Worm (Caenorhabditis elegans): ENCODE data around the gene F09C12.2.

The F09C12.2 gene

ce11 chrII:5103189-5103588 is 6.6 kb upstream of the F09C12.2 start:
- no peak for TF ChIP-seq mcd-1 (GFP tag; IDR thresholded peaks at IDR 0.05)
- TF ChIP-seq ceh-100 (GFP tag; IDR thresholded peaks at IDR 0.05), result no peak
- TF ChIP-seq egrh-3 (GFP tag; IDR thresholded peaks at IDR 0.05), result no peak

- no peak for TF ChIP-seq gei-17 (GFP tag; optimal IDR thresholded peaks at IDR 0.05)
- no peak for TF ChIP-seq ceh-100 (GFP tag; IDR thresholded peaks at IDR 0.05)
- TF ChIP-seq D2030.7 (GFP tag; IDR thresholded peaks at IDR 0.05), result no peak
- TF ChIP-seq madf-10 (tag; optimal IDR thresholded peaks at IDR 0.05), result peak; percentile 22
- peak; percentile 93 for TF ChIP-seq nhr-80 (tag; optimal IDR thresholded peaks at IDR 0.05)
- peak; percentile 75 for TF ChIP-seq atf-7 (tag; optimal IDR thresholded peaks at IDR 0.05)
- peak; percentile 44 for TF ChIP-seq unc-62 (GFP tag; optimal IDR thresholded peaks at IDR 0.05)
- peak; percentile 21 to 40 for TF ChIP-seq let-607 (tag; optimal IDR thresholded peaks at IDR 0.05)
- peak; percentile 58 for TF ChIP-seq ztf-22 (GFP tag; optimal IDR thresholded peaks at IDR 0.05)
Measured at ce11 chrII:5103784-5104457, 5.9 kb upstream of the F09C12.2 start, which contains the start of the genes C04G6.11 and mpk-2. TSS of gene C04G6.11 (minus strand) at chrII:5103834. TSS of gene mpk-2 (plus strand) at chrII:5104118.

ce11 chrII:5105020-5105419 is 4.8 kb upstream of the F09C12.2 start:
- TF ChIP-seq egrh-3 (GFP tag; IDR thresholded peaks at IDR 0.05), result peak; percentile 56
- peak; percentile 83; the same call in 1 of the 2 replicates for TF ChIP-seq Y56A3A.18 (GFP tag; IDR thresholded peaks at IDR 0.05)
- no peak for TF ChIP-seq pha-4 (tag; optimal IDR thresholded peaks at IDR 0.05)
- peak; percentile 97 for TF ChIP-seq nhr-90 (tag; optimal IDR thresholded peaks at IDR 0.05)
- TF ChIP-seq egl-44 (GFP tag; IDR thresholded peaks at IDR 0.05), result peak; percentile 90
- TF ChIP-seq chd-7 (tag; optimal IDR thresholded peaks at IDR 0.05), result peak; percentile 91
- peak; percentile 81 for TF ChIP-seq ztf-18 (tag; optimal IDR thresholded peaks at IDR 0.05)
- peak; percentile 54 for TF ChIP-seq F22D6.2 (tag; optimal IDR thresholded peaks at IDR 0.05)
- TF ChIP-seq nhr-27 (tag; optimal IDR thresholded peaks at IDR 0.05), result peak; percentile 58
- peak; percentile 67 for TF ChIP-seq ets-4 (GFP tag; optimal IDR thresholded peaks at IDR 0.05)
- TF ChIP-seq D2030.7 (GFP tag; IDR thresholded peaks at IDR 0.05), result peak; percentile 80
- TF ChIP-seq fkh-3 (tag; optimal IDR thresholded peaks at IDR 0.05), result peak; percentile 85
- peak; percentile 13 for TF ChIP-seq xnd-1 (tag; optimal IDR thresholded peaks at IDR 0.05)
- TF ChIP-seq hmg-20 (GFP tag; IDR thresholded peaks at IDR 0.05), result peak; percentile 64
- peak; percentile 57 for TF ChIP-seq lsl-1 (GFP tag; optimal IDR thresholded peaks at IDR 0.05)
- TF ChIP-seq C06A6.2 (GFP tag; conservative IDR thresholded peaks at IDR 0.05), result 0 out of 2 replicates have a peak, but pooled peaks have one; percentile 56
- TF ChIP-seq let-607 (tag; optimal IDR thresholded peaks at IDR 0.05), result peak; percentile 34 to 68
- no peak for TF ChIP-seq ztf-28 (GFP tag; IDR thresholded peaks at IDR 0.05)
- peak; percentile 82 for TF ChIP-seq rcor-1 (GFP tag; IDR thresholded peaks at IDR 0.05)
- peak; percentile 96 for TF ChIP-seq lin-26 (GFP tag; IDR thresholded peaks at IDR 0.05)
- TF ChIP-seq somi-1 (GFP tag; optimal IDR thresholded peaks at IDR 0.05), result peak; percentile 87
- peak; percentile 75 for TF ChIP-seq nhr-179 (tag; optimal IDR thresholded peaks at IDR 0.05)
- TF ChIP-seq ama-1 (optimal IDR thresholded peaks at IDR 0.05), result no peak
- TF ChIP-seq ama-1 (GFP tag; optimal IDR thresholded peaks at IDR 0.05), result peak; percentile 90 to 94
- TF ChIP-seq nhr-120 (GFP tag; IDR thresholded peaks at IDR 0.05), result 0 out of 2 replicates have a peak, but pooled peaks have one; percentile 82
- TF ChIP-seq T07F8.4 (tag; optimal IDR thresholded peaks at IDR 0.05), result peak; percentile 73
- TF ChIP-seq mxl-1 (tag; optimal IDR thresholded peaks at IDR 0.05), result peak; percentile 95
- TF ChIP-seq ztf-3 (GFP tag; optimal IDR thresholded peaks at IDR 0.05), result no peak
- peak; percentile 63 for TF ChIP-seq atf-7 (tag; optimal IDR thresholded peaks at IDR 0.05)
- no peak for TF ChIP-seq lin-35 (GFP tag; optimal IDR thresholded peaks at IDR 0.05)
- peak; percentile 94; the same call in 1 of the 2 replicates for TF ChIP-seq cebp-2 (GFP tag; IDR thresholded peaks at IDR 0.05)
- peak; percentile 99 for TF ChIP-seq rpc-1 (optimal IDR thresholded peaks at IDR 0.05)
- peak; percentile 100 for TF ChIP-seq rpc-1 (tag; optimal IDR thresholded peaks at IDR 0.05)
- peak; percentile 77 for TF ChIP-seq lin-54 (GFP tag; optimal IDR thresholded peaks at IDR 0.05)
- peak; percentile 78 for TF ChIP-seq hlh-12 (tag; optimal IDR thresholded peaks at IDR 0.05)
- peak; percentile 67; the same call in 1 of the 2 replicates for TF ChIP-seq Y79H2A.3 (GFP tag; conservative IDR thresholded peaks at IDR 0.05)
- TF ChIP-seq zfh-2 (GFP tag; conservative IDR thresholded peaks at IDR 0.05), result no peak
- TF ChIP-seq mcd-1 (GFP tag; IDR thresholded peaks at IDR 0.05), result no peak; the same call in 1 of the 2 replicates
- peak; percentile 91 for TF ChIP-seq ceh-27 (GFP tag; optimal IDR thresholded peaks at IDR 0.05)

Measured in whole organism, young adult.